Fruit fly (Drosophila melanogaster) whole organism, embryonic: ENCODE data around the gene CG13038.

Source experiments
- Awh ChIP-seq: fragments of 200-800 bp; sonication (Bioruptor generic); IDR thresholded peaks from 2 replicates; pipeline ENCODE4, ENCODE4 v1.3.6; 2022; ENCODE audit warnings: missing biosample characterization, missing genetic modification characterization
- CG11247 ChIP-seq: fragments of 200-800 bp; sonication (Bioruptor generic); IDR thresholded peaks from 2 replicates; pipeline ENCODE4 v1.3.6; 2022; ENCODE audit warnings: missing biosample characterization, missing genetic modification characterization
- CG14050 ChIP-seq: fragments of 200-800 bp; sonication (Bioruptor generic); IDR thresholded peaks from 3 replicates; pipeline ENCODE4 v1.3.6; 2022; ENCODE audit warnings: missing biosample characterization, missing genetic modification characterization
- CG2712 ChIP-seq: fragments of 200-800 bp; optimal IDR thresholded peaks from 3 replicates; lab custom pipeline; 2019; ENCODE audit warnings: missing biosample characterization, mild to moderate bottlenecking, missing genetic modification characterization, moderate library complexity
- CG8359 ChIP-seq: fragments of 200-800 bp; sonication (Bioruptor generic); optimal IDR thresholded peaks from 2 replicates; lab custom pipeline; 2017; ENCODE audit warnings: missing biosample characterization, mild to moderate bottlenecking, missing genetic modification characterization, borderline replicate concordance
- Dad ChIP-seq: fragments of 200-800 bp; sonication (Bioruptor generic); optimal IDR thresholded peaks from 3 replicates; lab custom pipeline; 2016; ENCODE audit warnings: missing biosample characterization, missing genetic modification characterization
- Taf1 ChIP-seq: fragments of 200-800 bp; sonication (Bioruptor generic); IDR thresholded peaks from 2 replicates; pipeline ENCODE4 v1.3.6; 2022; ENCODE audit warnings: missing biosample characterization, missing genetic modification characterization
- bab2 ChIP-seq: fragments of 200-800 bp; sonication (Bioruptor generic); optimal IDR thresholded peaks from 2 replicates; lab custom pipeline; 2016; ENCODE audit warnings: missing biosample characterization, missing genetic modification characterization
- chif ChIP-seq, 2 experiments: fragments of 200-800 bp; sonication (Bioruptor generic); optimal IDR thresholded peaks; 3 replicates each; lab custom pipeline; 2016; ENCODE audit warnings: missing biosample characterization in 2 of 2, missing genetic modification characterization in 2 of 2

dm6 chr3L:16364599-16364998 is 36.9 kb upstream of the CG13038 start, which contains the start of gene Cpr72Eb:
- no peak for TF ChIP-seq CG2712 (tag; lab: Kevin White, UChicago)
- no peak for TF ChIP-seq Awh (GFP tag; lab: Robert Waterston, UW)
- no peak for TF ChIP-seq Taf1 (GFP tag; lab: Robert Waterston, UW)
- TF ChIP-seq CG14050 (GFP tag; lab: Robert Waterston, UW), result no peak
- no peak for TF ChIP-seq CG11247 (GFP tag; lab: Robert Waterston, UW)
- TF ChIP-seq Dad, result no peak
- TF ChIP-seq bab2, result no peak
- TF ChIP-seq CG8359 (GFP tag; lab: Kevin White, UChicago), result no peak
- TF ChIP-seq chif (GFP tag; optimal IDR thresholded peaks at IDR 0.05; lab: Kevin White, UChicago), result no peak
